Worm (Caenorhabditis elegans): Measurements from ENCODE around the gene Y54E2A.8.
A peak's percentile ranks its signal among the peaks of the same experiment; 100 is the strongest.

Gene Y54E2A.8

ce11 chrII:14752187-14752959 lies 25.8 kb upstream of the Y54E2A.8 start, which contains the start of gene smg-9:
TSS of gene smg-9 (minus strand) at chrII:14752849.
- TF ChIP-seq K09A11.1 (tag; optimal IDR thresholded peaks at IDR 0.05; ENCODE audit: insufficient read depth) (no peak), ttx-3 (tag; optimal IDR thresholded peaks at IDR 0.05) (no peak), C08G9.2 (tag; optimal IDR thresholded peaks at IDR 0.05) (no peak), tbx-7 (tag; optimal IDR thresholded peaks at IDR 0.05) (no peak), mec-3 (tag; optimal IDR thresholded peaks at IDR 0.05; ENCODE audit: borderline replicate concordance) (no peak), zip-5 (tag; optimal IDR thresholded peaks at IDR 0.05) (no peak), ceh-31 (tag; optimal IDR thresholded peaks at IDR 0.05) (no peak), ceh-18 (tag; optimal IDR thresholded peaks at IDR 0.05) (no peak)

- TF ChIP-seq fkh-10 (GFP tag; optimal IDR thresholded peaks at IDR 0.05) = no peak
- no peak for TF ChIP-seq hlh-30 (tag; optimal IDR thresholded peaks at IDR 0.05; ENCODE audit: insufficient read depth)
- no peak for TF ChIP-seq K09A11.1 (tag; optimal IDR thresholded peaks at IDR 0.05; ENCODE audit: insufficient read depth)
- TF ChIP-seq mec-3 (tag; optimal IDR thresholded peaks at IDR 0.05; ENCODE audit: borderline replicate concordance) = no peak
- no peak for TF ChIP-seq elt-4 (tag; optimal IDR thresholded peaks at IDR 0.05)
- no peak for TF ChIP-seq pat-9 (tag; optimal IDR thresholded peaks at IDR 0.05)
- no peak for TF ChIP-seq eyg-1 (tag; optimal IDR thresholded peaks at IDR 0.05)
- TF ChIP-seq madf-2 (tag; optimal IDR thresholded peaks at IDR 0.05) = no peak
- TF ChIP-seq K02D7.2 (tag; optimal IDR thresholded peaks at IDR 0.05) = no peak
- no peak for TF ChIP-seq ceh-19 (GFP tag; optimal IDR thresholded peaks at IDR 0.05)
- TF ChIP-seq hlh-13 (GFP tag; optimal IDR thresholded peaks at IDR 0.05) = no peak
- no peak for TF ChIP-seq pha-2 (tag; optimal IDR thresholded peaks at IDR 0.05)
- no peak for TF ChIP-seq pax-1 (tag; optimal IDR thresholded peaks at IDR 0.05)
- TF ChIP-seq sox-2 (GFP tag; IDR thresholded peaks at IDR 0.05) = no peak
- TF ChIP-seq hlh-8 (tag; optimal IDR thresholded peaks at IDR 0.05) = no peak
- TF ChIP-seq ceh-6 (GFP tag; optimal IDR thresholded peaks at IDR 0.05) = no peak
- TF ChIP-seq pha-4 (tag; optimal IDR thresholded peaks at IDR 0.05) = no peak
- TF ChIP-seq nhr-11 (tag; optimal IDR thresholded peaks at IDR 0.05) = no peak
- TF ChIP-seq pros-1 (tag; optimal IDR thresholded peaks at IDR 0.05) = no peak
Measured at ce11 chrII:14753246-14753645, 24.9 kb upstream of the Y54E2A.8 start.

ce11 chrII:14753858-14754750 lies 24.0 kb upstream of the Y54E2A.8 start, which contains the start of the genes tac-1 and Y54E2A.4:
TSS of gene tac-1 (minus strand) at chrII:14753877.
TSS of gene Y54E2A.4 (plus strand) at chrII:14754622.
- TF ChIP-seq hlh-8 (tag; optimal IDR thresholded peaks at IDR 0.05) (no peak), ceh-31 (tag; optimal IDR thresholded peaks at IDR 0.05) (peak; percentile 3), tbx-2 (tag; optimal IDR thresholded peaks at IDR 0.05) (no peak), T23F11.4 (GFP tag; optimal IDR thresholded peaks at IDR 0.05) (no peak), ceh-48 (tag; optimal IDR thresholded peaks at IDR 0.05) (no peak)

DNA sequence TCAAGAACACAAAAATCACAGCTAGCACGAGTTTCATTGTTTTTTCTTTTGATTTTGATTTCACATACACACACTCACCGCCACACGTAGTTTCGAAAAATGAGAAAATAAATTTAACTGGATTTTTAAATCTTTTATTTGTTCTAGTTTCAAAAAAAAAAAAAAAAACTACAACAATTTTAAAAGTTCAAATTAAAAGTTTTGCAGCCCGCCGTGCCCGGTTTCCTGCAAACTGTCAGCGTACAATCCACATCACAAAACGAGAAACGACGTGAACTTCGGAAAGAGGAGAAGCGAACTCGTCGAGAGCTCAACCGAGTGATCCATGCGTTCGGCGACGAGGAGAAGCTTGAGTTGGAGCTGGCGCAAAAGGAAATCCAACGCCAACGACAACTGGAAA lies 20.4 kb upstream of the Y54E2A.8 start, which contains the start of gene Y54E2A.5:
Gene Y54E2A.5, minus strand, starts transcription at position 101 of the 400 bp plus-strand sequence.
- TF ChIP-seq unc-86 (tag; optimal IDR thresholded peaks at IDR 0.05) = no peak
- TF ChIP-seq T23F11.4 (GFP tag; optimal IDR thresholded peaks at IDR 0.05) = no peak
- TF ChIP-seq odd-2 (tag; optimal IDR thresholded peaks at IDR 0.05) = no peak
- no peak for TF ChIP-seq tbx-2 (tag; optimal IDR thresholded peaks at IDR 0.05)
- no peak for TF ChIP-seq unc-3 (GFP tag; conservative IDR thresholded peaks at IDR 0.05)
- no peak for TF ChIP-seq unc-3 (tag; optimal IDR thresholded peaks at IDR 0.05)
- no peak for TF ChIP-seq fkh-10 (GFP tag; optimal IDR thresholded peaks at IDR 0.05)
- no peak for TF ChIP-seq ceh-31 (tag; optimal IDR thresholded peaks at IDR 0.05)
- TF ChIP-seq ceh-18 (tag; optimal IDR thresholded peaks at IDR 0.05) = no peak
- no peak for TF ChIP-seq ceh-45 (GFP tag; IDR thresholded peaks at IDR 0.05)
- no peak for TF ChIP-seq ceh-2 (tag; optimal IDR thresholded peaks at IDR 0.05)
- TF ChIP-seq madf-2 (tag; optimal IDR thresholded peaks at IDR 0.05) = no peak
- no peak for TF ChIP-seq mec-3 (tag; optimal IDR thresholded peaks at IDR 0.05; ENCODE audit: borderline replicate concordance)
- TF ChIP-seq nfya-1 (tag; optimal IDR thresholded peaks at IDR 0.05) = no peak
- TF ChIP-seq nhr-232 (tag; optimal IDR thresholded peaks at IDR 0.05) = no peak
- no peak for TF ChIP-seq pha-4 (tag; optimal IDR thresholded peaks at IDR 0.05)
- no peak for TF ChIP-seq rnt-1 (tag; optimal IDR thresholded peaks at IDR 0.05)
- TF ChIP-seq sox-2 (GFP tag; IDR thresholded peaks at IDR 0.05) = no peak
- no peak for TF ChIP-seq lim-6 (tag; optimal IDR thresholded peaks at IDR 0.05)

Measured in whole organism, late embryonic.